Worm (Caenorhabditis elegans): ENCODE results near the gene gei-15.

gei-15 gene

DNA sequence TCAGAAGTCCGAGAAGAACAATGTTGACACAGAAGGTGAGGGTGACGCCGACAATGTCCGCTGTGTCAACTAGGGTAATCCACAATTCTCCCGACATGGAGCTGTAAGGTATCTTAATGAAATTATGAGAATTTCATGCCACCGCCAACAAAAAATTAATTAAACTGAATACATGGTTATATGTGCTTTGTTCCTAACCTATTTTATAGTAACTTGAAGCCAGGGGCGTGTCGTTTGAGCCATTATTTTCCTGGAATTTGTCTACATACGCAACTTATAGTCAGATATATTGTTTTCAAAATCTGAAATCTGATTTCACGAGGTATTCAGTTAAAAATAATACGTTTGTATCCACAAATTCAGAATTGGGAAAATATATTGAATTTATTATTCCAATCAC lies 42.8 kb upstream of the gei-15 start, which contains the start of gene odr-10:
odr-10 (minus strand) TSS at position 101 of the 400 bp plus-strand sequence.
- peak; percentile 31 for TF ChIP-seq fkh-8 (tag; optimal IDR thresholded peaks at IDR 0.05)
- no peak for TF ChIP-seq mab-9 (GFP tag; IDR thresholded peaks at IDR 0.05)
- no peak for TF ChIP-seq dsc-1 (tag; optimal IDR thresholded peaks at IDR 0.05)

ce11 chrX:6863032-6863431 lies 40.0 kb upstream of the gei-15 start, which contains the start of gene nep-4:
nep-4 (minus strand) TSS chrX:6863424.
- TF ChIP-seq grh-1 (GFP tag; IDR thresholded peaks at IDR 0.05) (no peak), aha-1 (tag; optimal IDR thresholded peaks at IDR 0.05) (no peak), mep-1 (tag; optimal IDR thresholded peaks at IDR 0.05) (no peak), nhr-11 (tag; optimal IDR thresholded peaks at IDR 0.05) (no peak), egl-27 (tag; optimal IDR thresholded peaks at IDR 0.05) (no peak), nhr-90 (tag; optimal IDR thresholded peaks at IDR 0.05; ENCODE audit: poor library complexity) (no peak), nhr-237 (tag; optimal IDR thresholded peaks at IDR 0.05) (no peak), mef-2 (tag; optimal IDR thresholded peaks at IDR 0.05) (no peak), pag-3 (tag; optimal IDR thresholded peaks at IDR 0.05; ENCODE audit: borderline replicate concordance, insufficient read depth) (no peak), swsn-7 (tag; optimal IDR thresholded peaks at IDR 0.05) (no peak), sptf-1 (tag; optimal IDR thresholded peaks at IDR 0.05) (no peak), lin-39 (tag; optimal IDR thresholded peaks at IDR 0.05) (no peak), tlp-1 (tag; optimal IDR thresholded peaks at IDR 0.05) (no peak), lin-15B (tag; optimal IDR thresholded peaks at IDR 0.05) (no peak), lsy-2 (tag; optimal IDR thresholded peaks at IDR 0.05) (no peak), fkh-8 (tag; optimal IDR thresholded peaks at IDR 0.05) (no peak), unc-130 (tag; optimal IDR thresholded peaks at IDR 0.05) (no peak)

DNA sequence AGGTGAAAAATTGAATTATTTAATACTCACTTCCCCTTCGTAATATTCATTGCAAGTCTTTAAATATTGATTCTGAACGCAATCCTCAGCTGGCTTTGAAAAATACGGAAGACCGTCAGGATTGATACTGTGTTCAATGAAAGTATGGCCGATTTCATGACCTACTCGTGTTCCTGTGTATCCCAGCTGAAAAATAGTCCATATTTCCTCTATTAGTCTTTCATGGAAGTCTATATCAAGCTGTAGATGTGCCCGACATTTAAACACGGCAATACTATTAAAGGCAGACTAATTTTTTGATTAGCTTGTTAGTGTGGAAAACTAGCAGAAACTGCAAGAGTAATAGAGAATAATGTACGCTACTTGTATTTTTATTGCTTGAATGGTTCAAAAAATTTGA lies 38.5 kb upstream of the gei-15 start:
- TF ChIP-seq fos-1 (tag; optimal IDR thresholded peaks at IDR 0.05) (no peak), fkh-10 (GFP tag; optimal IDR thresholded peaks at IDR 0.05) (no peak), dpl-1 (GFP tag; optimal IDR thresholded peaks at IDR 0.05) (no peak), Y116A8C.19 (tag; optimal IDR thresholded peaks at IDR 0.05; ENCODE audit: borderline replicate concordance) (no peak), lin-39 (tag; optimal IDR thresholded peaks at IDR 0.05) (no peak), pag-3 (tag; optimal IDR thresholded peaks at IDR 0.05; ENCODE audit: borderline replicate concordance, insufficient read depth) (no peak), ceh-8 (GFP tag; optimal IDR thresholded peaks at IDR 0.05) (no peak)

ce11 chrX:6856793-6857192 lies 33.7 kb upstream of the gei-15 start:
- TF ChIP-seq mep-1 (tag; optimal IDR thresholded peaks at IDR 0.05), result no peak
- peak; percentile 0 for TF ChIP-seq unc-86 (tag; optimal IDR thresholded peaks at IDR 0.05)
- no peak for TF ChIP-seq zag-1 (tag; optimal IDR thresholded peaks at IDR 0.05)
- TF ChIP-seq fkh-4 (tag; optimal IDR thresholded peaks at IDR 0.05; ENCODE audit: borderline replicate concordance), result no peak
- peak; percentile 5 for TF ChIP-seq nhr-71 (tag; optimal IDR thresholded peaks at IDR 0.05)
- no peak for TF ChIP-seq dpl-1 (GFP tag; optimal IDR thresholded peaks at IDR 0.05)
- TF ChIP-seq tbx-2 (tag; optimal IDR thresholded peaks at IDR 0.05), result peak; percentile 59
- no peak for TF ChIP-seq nhr-85 (tag)
- TF ChIP-seq egl-27 (tag; optimal IDR thresholded peaks at IDR 0.05), result no peak
- peak; percentile 71 for TF ChIP-seq lin-14 (GFP tag; optimal IDR thresholded peaks at IDR 0.05)
- TF ChIP-seq fkh-10 (GFP tag; optimal IDR thresholded peaks at IDR 0.05), result peak; percentile 45
- TF ChIP-seq lir-3 (tag; optimal IDR thresholded peaks at IDR 0.05; ENCODE audit: poor library complexity), result no peak
- TF ChIP-seq ceh-82 (tag; optimal IDR thresholded peaks at IDR 0.05), result no peak
- TF ChIP-seq alr-1 (tag; optimal IDR thresholded peaks at IDR 0.05; ENCODE audit: borderline replicate concordance), result no peak
- TF ChIP-seq irx-1 (tag; optimal IDR thresholded peaks at IDR 0.05), result no peak

- TF ChIP-seq C16A3.4 (tag; optimal IDR thresholded peaks at IDR 0.05), result no peak
- no peak for TF ChIP-seq elt-2 (tag; optimal IDR thresholded peaks at IDR 0.05)
- no peak for TF ChIP-seq snpc-4 (tag; optimal IDR thresholded peaks at IDR 0.05)
- TF ChIP-seq dpl-1 (GFP tag; optimal IDR thresholded peaks at IDR 0.05), result no peak
- TF ChIP-seq lsy-2 (tag; optimal IDR thresholded peaks at IDR 0.05), result no peak
- TF ChIP-seq nhr-71 (tag; optimal IDR thresholded peaks at IDR 0.05), result no peak
- no peak for TF ChIP-seq pqm-1 (tag; optimal IDR thresholded peaks at IDR 0.05)
- TF ChIP-seq pag-3 (tag; optimal IDR thresholded peaks at IDR 0.05; ENCODE audit: borderline replicate concordance, insufficient read depth), result no peak
Observed at ce11 chrX:6853318-6853717, 30.2 kb upstream of the gei-15 start, which contains the start of gene rig-3. rig-3 (plus strand) TSS chrX:6853618.
